Fruit fly (Drosophila melanogaster): ENCODE results near the gene Hsp27.

DNA sequence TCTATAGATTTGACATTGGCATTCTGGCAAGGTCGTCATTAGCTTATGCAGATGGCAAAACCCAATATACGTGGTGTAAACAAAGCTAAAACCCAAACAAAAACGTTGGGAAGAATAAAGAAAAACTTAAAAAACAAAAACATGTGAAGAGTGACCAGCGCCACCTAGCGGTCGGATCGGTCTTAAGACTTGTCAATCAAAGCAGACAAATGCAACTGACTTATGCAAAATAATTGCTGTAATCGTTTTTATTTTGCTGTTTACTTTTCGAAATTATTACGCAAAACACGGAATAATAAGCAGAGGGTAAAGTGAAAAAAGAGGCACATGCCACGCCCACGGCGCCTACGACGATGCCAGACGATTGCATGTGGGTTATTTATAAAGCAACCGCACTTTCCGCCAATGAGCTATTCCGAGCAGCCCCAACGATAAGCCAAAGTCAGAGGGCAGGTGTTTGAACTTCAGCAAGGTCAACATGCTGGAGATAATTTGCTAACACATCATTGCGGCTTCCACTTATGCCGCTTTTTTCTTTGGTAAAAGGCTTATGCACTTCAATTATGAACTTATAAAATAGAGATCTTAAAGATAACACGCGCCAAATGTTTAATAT lies 27.6 kb upstream of the Hsp27 start:
- TF ChIP-seq CG30020 (tag; optimal IDR thresholded peaks at IDR 0.05) (no peak), h (optimal IDR thresholded peaks at IDR 0.05) (no peak), Lpt (GFP tag; optimal IDR thresholded peaks at IDR 0.05) (no peak), CG7928 (GFP tag; optimal IDR thresholded peaks at IDR 0.05) (no peak), Opbp (GFP tag; IDR thresholded peaks at IDR 0.05; ENCODE audit: partially characterized antibody) (no peak), Xrp1 (GFP tag; IDR thresholded peaks at IDR 0.05) (no peak), Hr39 (optimal IDR thresholded peaks at IDR 0.05) (no peak), CG8924 (tag; optimal IDR thresholded peaks at IDR 0.05) (no peak), CHES-1-like (GFP tag; optimal IDR thresholded peaks at IDR 0.05) (no peak), CG10959 (GFP tag; IDR thresholded peaks at IDR 0.05) (no peak), Ets65A (GFP tag) (no peak), Pdp1 (GFP tag; optimal IDR thresholded peaks at IDR 0.05) (peak in 1 of 2 experiments; percentile 8)
